Fruit fly (Drosophila melanogaster) whole organism, embryonic: Measurements from ENCODE around the gene ebo.
A peak's percentile ranks its signal among the peaks of the same experiment; 100 is the strongest.

Experiments used
- C15 ChIP-seq: fragments of 200-800 bp; sonication (Bioruptor generic); IDR thresholded peaks from 3 replicates; pipeline ENCODE4 v1.3.6; 2022; ENCODE audit warnings: missing biosample characterization, missing genetic modification characterization
- CG12071 ChIP-seq: fragments of 200-800 bp; sonication (Bioruptor generic); optimal IDR thresholded peaks from 3 replicates; lab custom pipeline; 2018; ENCODE audit warnings: missing biosample characterization, mild to moderate bottlenecking, missing genetic modification characterization
- CG14014 ChIP-seq: fragments of 200-800 bp; sonication (Bioruptor generic); IDR thresholded peaks from 2 replicates; pipeline ENCODE4 v1.3.6; 2022; ENCODE audit warnings: missing biosample characterization, missing genetic modification characterization
- CG15601 ChIP-seq: fragments of 200-800 bp; sonication (Bioruptor generic); optimal IDR thresholded peaks from 3 replicates; lab custom pipeline; 2019; ENCODE audit warnings: missing biosample characterization, mild to moderate bottlenecking, missing genetic modification characterization, moderate library complexity
- CG1603 ChIP-seq: fragments of 200-800 bp; sonication (Bioruptor generic); optimal IDR thresholded peaks from 2 replicates; lab custom pipeline; 2019; ENCODE audit warnings: missing biosample characterization, mild to moderate bottlenecking, missing genetic modification characterization, moderate library complexity
- CG3995 ChIP-seq: fragments of 200-800 bp; sonication (Bioruptor generic); optimal IDR thresholded peaks from 3 replicates; lab custom pipeline; 2016; ENCODE audit warnings: missing biosample characterization, missing genetic modification characterization
- CG6654 ChIP-seq: fragments of 200-800 bp; sonication (Bioruptor generic); optimal IDR thresholded peaks from 2 replicates; lab custom pipeline; 2017; ENCODE audit warnings: missing biosample characterization, mild to moderate bottlenecking, missing genetic modification characterization
- CG6683 ChIP-seq: fragments of 200-800 bp; sonication (Bioruptor generic); optimal IDR thresholded peaks from 2 replicates; lab custom pipeline; 2017; ENCODE audit warnings: missing biosample characterization, mild to moderate bottlenecking, missing genetic modification characterization, missing genetic modification reagents
- CG6791 ChIP-seq: fragments of 200-800 bp; sonication (Bioruptor generic); IDR thresholded peaks from 3 replicates; pipeline ENCODE4 v1.3.6; 2022; ENCODE audit warnings: missing biosample characterization, missing genetic modification characterization; ENCODE audit not compliant: partially characterized antibody
- CG7372 ChIP-seq: fragments of 200-800 bp; sonication (Bioruptor generic); IDR thresholded peaks from 2 replicates; pipeline ENCODE4 v1.3.6; 2022; ENCODE audit warnings: missing biosample characterization, missing genetic modification characterization
- CG7839 ChIP-seq: fragments of 200-800 bp; sonication (Bioruptor generic); optimal IDR thresholded peaks from 3 replicates; lab custom pipeline; 2018; ENCODE audit warnings: missing biosample characterization, mild to moderate bottlenecking, missing genetic modification characterization, moderate library complexity
- CG8924 ChIP-seq: fragments of 200-800 bp; optimal IDR thresholded peaks from 3 replicates; lab custom pipeline; 2019; ENCODE audit warnings: missing biosample characterization, mild to moderate bottlenecking, missing genetic modification characterization, moderate library complexity
- CG8944 ChIP-seq: fragments of 200-800 bp; sonication (Bioruptor generic); optimal IDR thresholded peaks from 3 replicates; lab custom pipeline; 2016; ENCODE audit warnings: missing biosample characterization, missing genetic modification characterization
- CG9876 ChIP-seq: fragments of 200-800 bp; sonication (Bioruptor generic); optimal IDR thresholded peaks from 2 replicates; lab custom pipeline; 2016; ENCODE audit warnings: missing biosample characterization, missing genetic modification characterization
- Deaf1 ChIP-seq: fragments of 200-800 bp; optimal IDR thresholded peaks from 3 replicates; lab custom pipeline; 2019; ENCODE audit warnings: missing biosample characterization, mild to moderate bottlenecking, missing genetic modification characterization, moderate library complexity
- Dip3 ChIP-seq: fragments of 200-800 bp; sonication (Bioruptor generic); optimal IDR thresholded peaks from 3 replicates; lab custom pipeline; 2016; ENCODE audit warnings: missing biosample characterization, missing genetic modification characterization
- Fer2 ChIP-seq: fragments of 200-800 bp; sonication (Bioruptor generic); optimal IDR thresholded peaks from 2 replicates; lab custom pipeline; 2018; ENCODE audit warnings: missing biosample characterization, mild to moderate bottlenecking, missing genetic modification characterization, moderate library complexity
- Gsc ChIP-seq: fragments of 200-800 bp; sonication (Bioruptor generic); IDR thresholded peaks from 2 replicates; pipeline ENCODE4 v1.3.6; 2022; ENCODE audit warnings: missing biosample characterization, missing genetic modification characterization
- Gug ChIP-seq: fragments of 200-800 bp; sonication (Bioruptor generic); IDR thresholded peaks from 4 replicates; pipeline ENCODE4 v1.3.6; 2022; ENCODE audit warnings: missing biosample characterization, missing genetic modification characterization
- Hand ChIP-seq: fragments of 200-800 bp; sonication (Bioruptor generic); optimal IDR thresholded peaks from 2 replicates; lab custom pipeline; 2017; ENCODE audit warnings: mild to moderate bottlenecking, missing biosample characterization, missing genetic modification reagents, missing genetic modification characterization
- Hr78 ChIP-seq, 2 experiments: fragments of 200-800 bp in 1 of 2; fragments of >200 bp in 1 of 2; sonication (Bioruptor generic) in 1 of 2; optimal IDR thresholded peaks; 2 replicates each; lab custom pipeline; 2017 to 2019; ENCODE audit warnings: missing biosample characterization in 2 of 2, missing genetic modification characterization in 2 of 2, mild to moderate bottlenecking in 1 of 2, moderate library complexity in 1 of 2
- Lpt ChIP-seq: fragments of >200 bp; optimal IDR thresholded peaks from 2 replicates; lab custom pipeline; 2018; ENCODE audit warnings: missing biosample characterization, missing genetic modification characterization
- MTF-1 ChIP-seq: fragments of 200-800 bp; sonication (Bioruptor generic); optimal IDR thresholded peaks from 2 replicates; lab custom pipeline; 2018; ENCODE audit warnings: missing biosample characterization, mild to moderate bottlenecking, missing genetic modification characterization, borderline replicate concordance
- Nf-YA ChIP-seq: fragments of 200-800 bp; sonication (Bioruptor generic); IDR thresholded peaks from 2 replicates; pipeline ENCODE4 v1.3.6; 2022; ENCODE audit warnings: missing biosample characterization, missing genetic modification characterization
- Xbp1 ChIP-seq: fragments of 200-800 bp; sonication (Bioruptor generic); optimal IDR thresholded peaks from 3 replicates; lab custom pipeline; 2016; ENCODE audit warnings: missing biosample characterization, mild to moderate bottlenecking, missing genetic modification characterization
- YL-1 ChIP-seq: fragments of 200-800 bp; sonication (Bioruptor generic); optimal IDR thresholded peaks from 3 replicates; lab custom pipeline; 2017; ENCODE audit warnings: missing biosample characterization, mild to moderate bottlenecking, missing genetic modification characterization
- al ChIP-seq: fragments of 200-800 bp; sonication (Bioruptor generic); IDR thresholded peaks from 2 replicates; pipeline ENCODE4 v1.3.6; 2022; ENCODE audit warnings: missing biosample characterization, missing genetic modification characterization
- amos ChIP-seq: fragments of 200-800 bp; sonication (Bioruptor generic); IDR thresholded peaks from 2 replicates; pipeline ENCODE4 v1.3.6; 2022; ENCODE audit warnings: missing biosample characterization, missing genetic modification characterization; ENCODE audit not compliant: partially characterized antibody
- br ChIP-seq: fragments of >200 bp; optimal IDR thresholded peaks from 2 replicates; lab custom pipeline; 2017
- cad ChIP-seq: fragments of >200 bp; optimal IDR thresholded peaks from 2 replicates; lab custom pipeline; 2017; ENCODE audit warnings: missing biosample characterization, missing genetic modification characterization
- crp ChIP-seq, 2 experiments: fragments of 200-800 bp; sonication (Bioruptor generic); optimal IDR thresholded peaks; 2 replicates in 1 of 2; 3 replicates in 1 of 2; lab custom pipeline; 2017; ENCODE audit warnings: missing biosample characterization in 2 of 2, missing genetic modification characterization in 2 of 2, mild to moderate bottlenecking in 1 of 2, moderate library complexity in 1 of 2
- cwo ChIP-seq: fragments of 200-800 bp; sonication (Bioruptor generic); optimal IDR thresholded peaks from 3 replicates; lab custom pipeline; 2017; ENCODE audit warnings: missing biosample characterization, missing genetic modification characterization, mild to moderate bottlenecking, moderate library complexity, missing genetic modification reagents
- da ChIP-seq: fragments of 200-800 bp; sonication (Bioruptor generic); optimal IDR thresholded peaks from 2 replicates; lab custom pipeline; 2016; ENCODE audit warnings: missing biosample characterization, missing genetic modification characterization
- dm ChIP-seq: fragments of 200-800 bp; sonication (Bioruptor generic); optimal IDR thresholded peaks from 3 replicates; lab custom pipeline; 2016; ENCODE audit warnings: missing biosample characterization, missing genetic modification characterization
- dmrt99B ChIP-seq: fragments of 200-800 bp; sonication (Bioruptor generic); optimal IDR thresholded peaks from 2 replicates; lab custom pipeline; 2018; ENCODE audit warnings: missing biosample characterization, mild to moderate bottlenecking, missing genetic modification characterization, moderate library complexity
- eve ChIP-seq, 2 experiments: fragments of >200 bp; optimal IDR thresholded peaks; 2 replicates each; lab custom pipeline; 2017; ENCODE audit warnings: missing biosample characterization in 2 of 2, missing genetic modification characterization in 2 of 2
- gem ChIP-seq: fragments of 200-800 bp; sonication (Bioruptor generic); optimal IDR thresholded peaks from 2 replicates; lab custom pipeline; 2019; ENCODE audit warnings: missing biosample characterization, mild to moderate bottlenecking, missing genetic modification characterization, moderate library complexity
- ken ChIP-seq: fragments of 200-800 bp; sonication (Bioruptor generic); IDR thresholded peaks from 3 replicates; pipeline ENCODE4 v1.3.6; 2022; ENCODE audit warnings: missing biosample characterization, missing genetic modification characterization
- klu ChIP-seq: fragments of 200-800 bp; sonication (Bioruptor generic); IDR thresholded peaks from 2 replicates; pipeline ENCODE4 v1.3.6; 2022; ENCODE audit warnings: missing biosample characterization, missing genetic modification characterization
- lmd ChIP-seq: fragments of 200-800 bp; sonication (Bioruptor generic); IDR thresholded peaks from 2 replicates; pipeline ENCODE4 v1.3.6; 2022; ENCODE audit warnings: missing biosample characterization, missing genetic modification characterization
- mld ChIP-seq: fragments of 200-800 bp; sonication (Bioruptor generic); IDR thresholded peaks from 3 replicates; pipeline ENCODE4 v1.3.6; 2022; ENCODE audit warnings: missing biosample characterization, missing genetic modification characterization; ENCODE audit not compliant: partially characterized antibody
- onecut ChIP-seq: fragments of 200-800 bp; sonication (Bioruptor generic); IDR thresholded peaks from 2 replicates; pipeline ENCODE4 v1.3.6; 2022; ENCODE audit warnings: missing biosample characterization, missing genetic modification characterization
- pnt ChIP-seq: fragments of 200-800 bp; sonication (Bioruptor generic); optimal IDR thresholded peaks from 3 replicates; lab custom pipeline; 2016; ENCODE audit warnings: missing biosample characterization, missing genetic modification characterization
- psq ChIP-seq: fragments of 200-800 bp; sonication (Bioruptor generic); optimal IDR thresholded peaks from 2 replicates; lab custom pipeline; 2017; ENCODE audit warnings: missing biosample characterization, missing genetic modification characterization
- sc ChIP-seq, 3 experiments: fragments of >200 bp in 2 of 3; fragments of 200-800 bp in 1 of 3; sonication (Bioruptor generic) in 1 of 3; optimal IDR thresholded peaks; 2 replicates in 2 of 3; 3 replicates in 1 of 3; lab custom pipeline; 2017; ENCODE audit warnings: mild to moderate bottlenecking in 1 of 3, missing biosample characterization in 1 of 3, missing genetic modification characterization in 1 of 3, missing genetic modification reagents in 1 of 3
- sd ChIP-seq: fragments of 200-800 bp; sonication (Bioruptor generic); optimal IDR thresholded peaks from 3 replicates; lab custom pipeline; 2018; ENCODE audit warnings: missing biosample characterization, mild to moderate bottlenecking, missing genetic modification characterization, moderate library complexity
- seq ChIP-seq: fragments of 200-800 bp; sonication (Bioruptor generic); IDR thresholded peaks from 2 replicates; pipeline ENCODE4 v1.3.6; 2022; ENCODE audit warnings: missing biosample characterization, missing genetic modification characterization
- trh ChIP-seq: fragments of 200-800 bp; sonication (Bioruptor generic); optimal IDR thresholded peaks from 2 replicates; lab custom pipeline; 2016; ENCODE audit warnings: missing biosample characterization, missing genetic modification characterization
- zf30C ChIP-seq: fragments of 200-800 bp; sonication (Bioruptor generic); optimal IDR thresholded peaks from 3 replicates; lab custom pipeline; 2018; ENCODE audit warnings: missing biosample characterization, mild to moderate bottlenecking, missing genetic modification characterization

ebo gene

dm6 chrX:523179-523851 is 46.9 kb upstream of the ebo start, which contains the start of gene elav (continued):
- TF ChIP-seq ken (GFP tag; lab: Robert Waterston, UW) (peak; percentile 97), CG8924 (tag; lab: Kevin White, UChicago) (peak; percentile 99), psq (GFP tag; lab: Kevin White, UChicago) (peak; percentile 95), C15 (peak; percentile 95), sd (tag; lab: Kevin White, UChicago) (peak; percentile 94), pnt (peak; percentile 97), CG7839 (tag; lab: Kevin White, UChicago) (peak; percentile 99), al (GFP tag; lab: Robert Waterston, UW) (peak; percentile 98), CG6683 (GFP tag; lab: Kevin White, UChicago) (peak; percentile 98), sc (optimal IDR thresholded peaks at IDR 0.05; lab: Kevin White, UChicago) (no peak), sc (GFP tag; optimal IDR thresholded peaks at IDR 0.05; lab: Kevin White, UChicago) (peak; percentile 97), crp (GFP tag; optimal IDR thresholded peaks at IDR 0.05; lab: Kevin White, UChicago) (peak in 1 of 2 experiments; percentile 71), cwo (GFP tag; lab: Kevin White, UChicago) (peak; percentile 98), CG14014 (GFP tag; lab: Robert Waterston, UW) (peak; percentile 99), CG9876 (peak; percentile 87), Dip3 (GFP tag; lab: Kevin White, UChicago) (peak; percentile 95), trh (GFP tag; lab: Kevin White, UChicago) (peak; percentile 97), cad (peak; percentile 12), CG7372 (GFP tag; lab: Robert Waterston, UW) (peak; percentile 98), klu (peak; percentile 97), Nf-YA (GFP tag; lab: Robert Waterston, UW) (peak; percentile 95), Deaf1 (tag; lab: Kevin White, UChicago) (peak; percentile 88), CG3995 (peak; percentile 79), CG15601 (tag; lab: Kevin White, UChicago) (peak; percentile 98), onecut (GFP tag; lab: Robert Waterston, UW) (peak; percentile 97), CG12071 (GFP tag; lab: Kevin White, UChicago) (peak; percentile 96), br (lab: Kevin White, UChicago) (no peak), eve (GFP tag; optimal IDR thresholded peaks at IDR 0.05; lab: Kevin White, UChicago) (peak in 1 of 2 experiments; percentile 80), mld (GFP tag; lab: Robert Waterston, UW) (no peak), gem (tag; lab: Kevin White, UChicago) (peak; percentile 99), Gsc (GFP tag; lab: Robert Waterston, UW) (peak; percentile 91), CG1603 (peak; percentile 93), dmrt99B (peak; percentile 99), Lpt (GFP tag; lab: Kevin White, UChicago) (no peak), da (peak; percentile 67), Xbp1 (GFP tag; lab: Kevin White, UChicago) (peak; percentile 99), CG8944 (GFP tag; lab: Kevin White, UChicago) (peak; percentile 96), seq (GFP tag; lab: Robert Waterston, UW) (peak; percentile 99), YL-1 (GFP tag; lab: Kevin White, UChicago) (peak; percentile 97), Hr78 (GFP tag; optimal IDR thresholded peaks at IDR 0.05; lab: Kevin White, UChicago) (peak in 1 of 2 experiments; percentile 94), CG6791 (GFP tag; lab: Robert Waterston, UW) (0 out of 3 replicates have a peak, but pooled peaks have one; percentile 34), Gug (peak; percentile 97), MTF-1 (peak; percentile 94), amos (GFP tag; lab: Robert Waterston, UW) (0 out of 2 replicates have a peak, but pooled peaks have one; percentile 22), lmd (GFP tag; lab: Robert Waterston, UW) (peak; percentile 99), CG6654 (peak; percentile 91), Fer2 (tag; lab: Kevin White, UChicago) (peak; percentile 98), dm (peak; percentile 87), zf30C (GFP tag; lab: Kevin White, UChicago) (peak; percentile 58), Hand (peak; percentile 99)
